Worm (Caenorhabditis elegans) whole organism, L4/young adult: Measurements from ENCODE around the gene idpp-1.

ENCODE experiments used
- W03F9.2 ChIP-seq: fragments of 150-350 bp; optimal IDR thresholded peaks from 2 replicates; lab custom pipeline; 2014; ENCODE audit warnings: missing biosample characterization, missing genetic modification characterization
- him-1 ChIP-seq: sonication (generic microtip); optimal IDR thresholded peaks from 2 replicates; lab custom pipeline; 2016; ENCODE audit warnings: missing genotype, missing genetic modification reagents, missing genetic modification characterization, missing compliant biosample characterization

- TF ChIP-seq W03F9.2 (tag; lab: Kevin White, UChicago) (no peak), him-1 (peak; percentile 66)
Measured at ce11 chrIII:764404-764803, 23.9 kb downstream of the idpp-1 start.
